Worm (Caenorhabditis elegans) whole organism, late embryonic: ENCODE results near the gene sshk-1.

Source experiments
- ceh-22 ChIP-seq: sonication (generic microtip); optimal IDR thresholded peaks from 2 replicates; lab custom pipeline; 2017; ENCODE audit warnings: missing biosample characterization, missing genetic modification characterization
- pag-3 ChIP-seq: sonication (generic microtip); optimal IDR thresholded peaks from 2 replicates; lab custom pipeline; 2016; ENCODE audit warnings: missing compliant biosample characterization, missing genetic modification characterization, borderline replicate concordance
- pax-1 ChIP-seq: fragments of 150-350 bp; optimal IDR thresholded peaks from 2 replicates; lab custom pipeline; 2014; ENCODE audit warnings: missing biosample characterization, missing genetic modification characterization

- TF ChIP-seq ceh-22 (tag; lab: Kevin White, UChicago) = no peak
- no peak for TF ChIP-seq pag-3
- TF ChIP-seq pax-1 (tag; lab: Kevin White, UChicago) = no peak
Observed at ce11 chrV:20807038-20807437, 8.9 kb upstream of the sshk-1 start, which contains the start of gene Y44A6D.6.
